Fruit fly (Drosophila melanogaster) whole organism, embryonic: ENCODE data around the gene ppk11.

Source experiments
- CG11504 ChIP-seq: fragments of 200-800 bp; sonication (Bioruptor generic); optimal IDR thresholded peaks from 3 replicates; lab custom pipeline; 2019; ENCODE audit warnings: missing biosample characterization, mild to moderate bottlenecking, missing genetic modification characterization, moderate library complexity
- CG11560 ChIP-seq: fragments of 200-800 bp; sonication (Bioruptor generic); IDR thresholded peaks from 3 replicates; pipeline ENCODE4 v1.3.6; 2022; ENCODE audit warnings: missing biosample characterization, missing genetic modification characterization
- CG18599 ChIP-seq: fragments of 200-800 bp; sonication (Bioruptor generic); optimal IDR thresholded peaks from 3 replicates; lab custom pipeline; 2017; ENCODE audit warnings: missing biosample characterization, missing genetic modification characterization, mild to moderate bottlenecking, moderate library complexity, missing genetic modification reagents
- CG18619 ChIP-seq: fragments of 200-800 bp; sonication (Bioruptor generic); optimal IDR thresholded peaks from 3 replicates; lab custom pipeline; 2017; ENCODE audit warnings: missing biosample characterization, mild to moderate bottlenecking, missing genetic modification characterization
- CG2120 ChIP-seq: fragments of 200-800 bp; sonication (Bioruptor generic); optimal IDR thresholded peaks from 3 replicates; lab custom pipeline; 2016; ENCODE audit warnings: missing biosample characterization, missing genetic modification characterization
- CG2678 ChIP-seq: fragments of 200-800 bp; sonication (Bioruptor generic); optimal IDR thresholded peaks from 3 replicates; lab custom pipeline; 2019; ENCODE audit warnings: missing biosample characterization, mild to moderate bottlenecking, missing genetic modification characterization, moderate library complexity
- CG2875 ChIP-seq: fragments of 200-800 bp; sonication (Bioruptor generic); optimal IDR thresholded peaks from 2 replicates; lab custom pipeline; 2017; ENCODE audit warnings: missing biosample characterization, mild to moderate bottlenecking, missing genetic modification characterization, missing genetic modification reagents
- CG3281 ChIP-seq: fragments of 200-800 bp; sonication (Bioruptor generic); optimal IDR thresholded peaks from 3 replicates; lab custom pipeline; 2017; ENCODE audit warnings: missing biosample characterization, mild to moderate bottlenecking, missing genetic modification characterization
- CG6175 ChIP-seq: fragments of 200-800 bp; sonication (Bioruptor generic); IDR thresholded peaks from 3 replicates; pipeline ENCODE4 v1.3.6; 2022; ENCODE audit warnings: missing biosample characterization, missing genetic modification characterization
- CG7839 ChIP-seq: fragments of 200-800 bp; sonication (Bioruptor generic); optimal IDR thresholded peaks from 3 replicates; lab custom pipeline; 2018; ENCODE audit warnings: missing biosample characterization, mild to moderate bottlenecking, missing genetic modification characterization, moderate library complexity
- CG8388 ChIP-seq: fragments of 200-800 bp; sonication (Bioruptor generic); optimal IDR thresholded peaks from 2 replicates; lab custom pipeline; 2019; ENCODE audit warnings: missing biosample characterization, mild to moderate bottlenecking, missing genetic modification characterization, moderate library complexity
- Camta ChIP-seq: fragments of 200-800 bp; sonication (Bioruptor generic); optimal IDR thresholded peaks from 2 replicates; lab custom pipeline; 2016; ENCODE audit warnings: missing biosample characterization, missing genetic modification characterization
- D19B ChIP-seq: fragments of 200-800 bp; sonication (Bioruptor generic); optimal IDR thresholded peaks from 2 replicates; lab custom pipeline; 2017; ENCODE audit warnings: missing biosample characterization, mild to moderate bottlenecking, missing genetic modification characterization
- Fer1 ChIP-seq: fragments of 200-800 bp; sonication (Bioruptor generic); optimal IDR thresholded peaks from 2 replicates; lab custom pipeline; 2017; ENCODE audit warnings: missing biosample characterization, mild to moderate bottlenecking, missing genetic modification characterization
- HLH3B ChIP-seq: fragments of 200-800 bp; sonication (Bioruptor generic); IDR thresholded peaks from 2 replicates; pipeline ENCODE4 v1.3.6; 2022; ENCODE audit warnings: missing biosample characterization, missing genetic modification characterization
- Hmr ChIP-seq: fragments of 200-800 bp; sonication (Bioruptor generic); optimal IDR thresholded peaks from 3 replicates; lab custom pipeline; 2017; ENCODE audit warnings: mild to moderate bottlenecking, missing biosample characterization, missing genetic modification reagents, missing genetic modification characterization
- Kr ChIP-seq: fragments of 200-800 bp; sonication (Bioruptor generic); optimal IDR thresholded peaks from 2 replicates; lab custom pipeline; 2017; ENCODE audit warnings: missing biosample characterization, mild to moderate bottlenecking, missing genetic modification characterization
- Med ChIP-seq: fragments of 200-800 bp; sonication (Bioruptor generic); peaks from one replicate; lab custom pipeline; 2016; ENCODE audit warnings: missing biosample characterization, missing genetic modification characterization, mild to moderate bottlenecking, inconsistent platforms, moderate library complexity
- Myb ChIP-seq: fragments of 200-800 bp; sonication (Bioruptor generic); optimal IDR thresholded peaks from 2 replicates; lab custom pipeline; 2016; ENCODE audit warnings: missing biosample characterization, missing genetic modification characterization
- NK7.1 ChIP-seq: fragments of 200-800 bp; sonication (Bioruptor generic); optimal IDR thresholded peaks from 3 replicates; lab custom pipeline; 2016; ENCODE audit warnings: missing biosample characterization, missing genetic modification characterization
- Pdp1 ChIP-seq, 2 experiments: fragments of 200-800 bp; sonication (Bioruptor generic); optimal IDR thresholded peaks; 3 replicates each; lab custom pipeline; 2016; ENCODE audit warnings: missing biosample characterization in 2 of 2, missing genetic modification characterization in 2 of 2, mild to moderate bottlenecking in 1 of 2, moderate library complexity in 1 of 2
- bigmax ChIP-seq: fragments of 200-800 bp; sonication (Bioruptor generic); optimal IDR thresholded peaks from 2 replicates; lab custom pipeline; 2018; ENCODE audit warnings: missing biosample characterization, mild to moderate bottlenecking, missing genetic modification characterization
- cas ChIP-seq: fragments of 200-800 bp; sonication (Bioruptor generic); IDR thresholded peaks from 2 replicates; pipeline ENCODE4 v1.3.6; 2022; ENCODE audit warnings: missing biosample characterization, missing genetic modification characterization
- caup ChIP-seq: fragments of 200-800 bp; sonication (Bioruptor generic); optimal IDR thresholded peaks from 3 replicates; lab custom pipeline; 2017; ENCODE audit warnings: missing biosample characterization, mild to moderate bottlenecking, missing genetic modification characterization, moderate library complexity; ENCODE audit not compliant: severe bottlenecking
- croc ChIP-seq: fragments of 200-800 bp; sonication (Bioruptor generic); conservative IDR thresholded peaks from 3 replicates; pipeline ENCODE4 v1.3.6; 2022; ENCODE audit warnings: missing biosample characterization, missing genetic modification characterization
- crol ChIP-seq: fragments of 200-800 bp; sonication (Bioruptor generic); IDR thresholded peaks from 2 replicates; pipeline ENCODE4 v1.3.6; 2022; ENCODE audit warnings: missing biosample characterization, missing genetic modification characterization
- dan ChIP-seq: fragments of 200-800 bp; sonication (Bioruptor generic); IDR thresholded peaks from 2 replicates; pipeline ENCODE4 v1.3.6; 2022; ENCODE audit warnings: missing biosample characterization, missing genetic modification characterization
- dmrt99B ChIP-seq: fragments of 200-800 bp; sonication (Bioruptor generic); optimal IDR thresholded peaks from 2 replicates; lab custom pipeline; 2018; ENCODE audit warnings: missing biosample characterization, mild to moderate bottlenecking, missing genetic modification characterization, moderate library complexity
- fd64A ChIP-seq: fragments of 200-800 bp; sonication (Bioruptor generic); optimal IDR thresholded peaks from 3 replicates; lab custom pipeline; 2018; ENCODE audit warnings: missing biosample characterization, mild to moderate bottlenecking, missing genetic modification characterization
- gcm2 ChIP-seq: fragments of 200-800 bp; sonication (Bioruptor generic); optimal IDR thresholded peaks from 2 replicates; lab custom pipeline; 2016; ENCODE audit warnings: missing biosample characterization, missing genetic modification characterization
- gem ChIP-seq: fragments of 200-800 bp; sonication (Bioruptor generic); optimal IDR thresholded peaks from 2 replicates; lab custom pipeline; 2019; ENCODE audit warnings: missing biosample characterization, mild to moderate bottlenecking, missing genetic modification characterization, moderate library complexity
- grau ChIP-seq: fragments of 200-800 bp; optimal IDR thresholded peaks from 3 replicates; lab custom pipeline; 2019; ENCODE audit warnings: missing biosample characterization, mild to moderate bottlenecking, missing genetic modification characterization, moderate library complexity
- lab ChIP-seq: fragments of 200-800 bp; sonication (Bioruptor generic); optimal IDR thresholded peaks from 3 replicates; lab custom pipeline; 2017; ENCODE audit warnings: missing biosample characterization, missing genetic modification characterization, mild to moderate bottlenecking, moderate library complexity, missing genetic modification reagents
- lilli ChIP-seq: fragments of 200-800 bp; sonication (Bioruptor generic); optimal IDR thresholded peaks from 3 replicates; lab custom pipeline; 2016; ENCODE audit warnings: missing biosample characterization, missing genetic modification characterization
- mam ChIP-seq: fragments of 200-800 bp; sonication (Bioruptor generic); optimal IDR thresholded peaks from 3 replicates; lab custom pipeline; 2016; ENCODE audit warnings: missing biosample characterization, missing genetic modification characterization
- nau ChIP-seq: fragments of 200-800 bp; sonication (Bioruptor generic); optimal IDR thresholded peaks from 3 replicates; lab custom pipeline; 2017; ENCODE audit warnings: missing biosample characterization, mild to moderate bottlenecking, missing genetic modification characterization, missing genetic modification reagents
- row ChIP-seq: fragments of 200-800 bp; sonication (Bioruptor generic); IDR thresholded peaks from 3 replicates; pipeline ENCODE4 v1.3.6; 2022; ENCODE audit warnings: missing biosample characterization, missing genetic modification characterization
- scrt ChIP-seq: fragments of 200-800 bp; sonication (Bioruptor generic); optimal IDR thresholded peaks from 2 replicates; lab custom pipeline; 2018; ENCODE audit warnings: missing biosample characterization, mild to moderate bottlenecking, missing genetic modification characterization, moderate library complexity
- seq ChIP-seq: fragments of 200-800 bp; sonication (Bioruptor generic); IDR thresholded peaks from 2 replicates; pipeline ENCODE4 v1.3.6; 2022; ENCODE audit warnings: missing biosample characterization, missing genetic modification characterization
- slp2 ChIP-seq: fragments of 200-800 bp; sonication (Bioruptor generic); optimal IDR thresholded peaks from 2 replicates; lab custom pipeline; 2016; ENCODE audit warnings: missing biosample characterization, missing genetic modification characterization
- sqz ChIP-seq: fragments of 200-800 bp; sonication (Bioruptor generic); optimal IDR thresholded peaks from 3 replicates; lab custom pipeline; 2018; ENCODE audit warnings: missing biosample characterization, mild to moderate bottlenecking, missing genetic modification characterization
- vnd ChIP-seq: fragments of 200-800 bp; sonication (Bioruptor generic); IDR thresholded peaks from 3 replicates; pipeline ENCODE4 v1.3.6; 2022; ENCODE audit warnings: missing biosample characterization, missing genetic modification characterization; ENCODE audit not compliant: partially characterized antibody
- zf30C ChIP-seq: fragments of 200-800 bp; sonication (Bioruptor generic); optimal IDR thresholded peaks from 3 replicates; lab custom pipeline; 2018; ENCODE audit warnings: missing biosample characterization, mild to moderate bottlenecking, missing genetic modification characterization

Gene ppk11

DNA sequence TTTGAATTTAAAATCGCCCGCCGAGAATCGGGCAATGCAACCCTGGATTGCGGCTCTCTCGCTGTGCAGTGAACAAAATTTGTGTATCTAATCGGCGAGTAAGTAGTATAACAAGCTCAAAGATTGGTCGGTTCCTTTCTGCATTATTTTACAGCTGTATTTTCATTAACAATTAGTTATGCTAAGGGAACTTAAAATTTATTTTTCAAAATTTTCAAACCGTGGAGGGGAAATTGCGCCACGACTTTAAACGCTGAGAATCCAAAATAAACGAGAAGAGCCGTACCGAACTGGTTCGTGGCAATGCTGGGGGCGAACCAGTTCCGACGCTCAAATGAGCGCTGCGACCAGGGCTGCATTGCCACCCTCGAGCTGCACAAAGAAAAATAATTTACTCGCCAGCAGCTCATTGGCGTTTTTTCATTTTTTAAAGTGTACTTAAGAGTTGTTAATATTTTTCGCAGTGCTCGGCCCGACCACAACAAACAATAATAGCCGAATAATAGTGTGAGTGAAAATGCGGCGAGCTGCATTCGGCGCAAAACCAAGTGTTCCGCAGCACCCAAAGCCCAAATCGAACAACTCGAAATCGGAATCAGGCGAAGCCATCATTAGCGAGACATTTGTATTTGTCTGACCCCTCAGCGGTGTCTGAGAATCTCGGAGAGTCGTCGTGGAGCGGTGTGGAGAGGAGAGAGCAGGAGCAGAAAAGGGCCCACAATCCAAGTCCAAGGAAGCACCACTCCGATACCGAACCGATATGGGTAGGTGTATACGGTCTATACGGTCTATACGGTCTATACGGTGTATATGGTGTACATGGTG is 16.6 kb downstream of the ppk11 start, which contains the start of gene zf30C (continued):
- TF ChIP-seq fd64A (GFP tag; lab: Kevin White, UChicago), result peak; percentile 17

DNA sequence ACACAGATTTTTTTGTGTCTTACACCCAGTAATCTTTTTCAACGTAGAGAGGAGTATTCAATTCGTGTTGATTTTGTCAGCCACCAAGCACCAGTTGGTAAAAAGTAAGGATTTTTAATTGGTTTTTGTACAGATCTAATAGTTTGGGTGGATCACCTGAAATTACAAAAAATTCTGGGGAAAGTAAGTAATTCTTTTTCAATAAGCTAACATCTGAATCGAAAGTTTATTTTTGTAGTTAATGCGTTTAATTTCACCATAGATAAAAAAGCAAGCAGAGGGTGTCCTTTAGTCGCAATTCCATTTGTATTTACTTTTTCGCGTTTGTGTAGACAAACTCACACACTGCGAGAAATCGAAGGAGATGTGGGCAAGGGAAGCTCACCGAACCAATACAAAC is 20.0 kb downstream of the ppk11 start:
- TF ChIP-seq dan (GFP tag; lab: Robert Waterston, UW) (no peak), D19B (GFP tag; lab: Kevin White, UChicago) (peak; percentile 32), CG18619 (GFP tag; lab: Kevin White, UChicago) (no peak), sqz (GFP tag; lab: Kevin White, UChicago) (peak; percentile 19), Kr (GFP tag; lab: Kevin White, UChicago) (no peak), vnd (GFP tag; lab: Robert Waterston, UW) (no peak), Med (GFP tag; lab: Kevin White, UChicago) (peak; percentile 37), seq (GFP tag; lab: Robert Waterston, UW) (no peak), scrt (GFP tag; lab: Kevin White, UChicago) (peak; percentile 24), Fer1 (GFP tag; lab: Kevin White, UChicago) (peak; percentile 38), Hmr (GFP tag; lab: Kevin White, UChicago) (peak; percentile 20), CG2875 (GFP tag; lab: Kevin White, UChicago) (no peak), croc (GFP tag; lab: Robert Waterston, UW) (no peak), cas (GFP tag; lab: Robert Waterston, UW) (no peak), CG11504 (tag; lab: Kevin White, UChicago) (peak; percentile 23), zf30C (GFP tag; lab: Kevin White, UChicago) (peak; percentile 25), CG8388 (GFP tag; lab: Kevin White, UChicago) (no peak), CG18599 (GFP tag; lab: Kevin White, UChicago) (peak; percentile 56), gcm2 (GFP tag; lab: Kevin White, UChicago) (no peak), NK7.1 (no peak), Pdp1 (GFP tag; optimal IDR thresholded peaks at IDR 0.05; lab: Kevin White, UChicago) (no peak), nau (GFP tag; lab: Kevin White, UChicago) (no peak), gem (tag; lab: Kevin White, UChicago) (peak; percentile 15), crol (GFP tag; lab: Robert Waterston, UW) (0 out of 2 replicates have a peak, but pooled peaks have one; percentile 2), CG3281 (peak; percentile 16), Myb (GFP tag; lab: Kevin White, UChicago) (peak; percentile 11), CG2120 (peak; percentile 32), CG2678 (tag; lab: Kevin White, UChicago) (peak; percentile 43), slp2 (GFP tag; lab: Kevin White, UChicago) (no peak), grau (tag; lab: Kevin White, UChicago) (peak; percentile 2), caup (GFP tag; lab: Kevin White, UChicago) (peak; percentile 5), mam (no peak), CG11560 (no peak), lab (peak; percentile 13), row (GFP tag; lab: Robert Waterston, UW) (peak; percentile 60), lilli (GFP tag; lab: Kevin White, UChicago) (peak; percentile 13), Camta (GFP tag; lab: Kevin White, UChicago) (no peak), CG7839 (peak; percentile 29), HLH3B (GFP tag; lab: Robert Waterston, UW) (no peak), bigmax (GFP tag; lab: Kevin White, UChicago) (no peak), dmrt99B (peak; percentile 20), CG6175 (GFP tag; lab: Robert Waterston, UW) (no peak)
